Worm (Caenorhabditis elegans): ENCODE results near the gene taf-6.2.

ce11 chrIV:3742426-3742839 lies 47.9 kb upstream of the taf-6.2 start:
- TF ChIP-seq ama-1 (optimal IDR thresholded peaks at IDR 0.05) (no peak), ama-1 (GFP tag; optimal IDR thresholded peaks at IDR 0.05) (no peak), dpl-1 (GFP tag; optimal IDR thresholded peaks at IDR 0.05) (no peak), nfyb-1 (GFP tag; IDR thresholded peaks at IDR 0.05) (peak; percentile 25; the same call in 1 of the 2 replicates), T26A5.8 (tag; optimal IDR thresholded peaks at IDR 0.05) (no peak), F10E7.11 (tag; optimal IDR thresholded peaks at IDR 0.05) (no peak), unc-62 (GFP tag; optimal IDR thresholded peaks at IDR 0.05) (no peak), efl-1 (GFP tag; optimal IDR thresholded peaks at IDR 0.05) (no peak), pha-4 (tag; optimal IDR thresholded peaks at IDR 0.05) (peak; percentile 9), xnd-1 (tag; optimal IDR thresholded peaks at IDR 0.05) (no peak), hlh-12 (tag; optimal IDR thresholded peaks at IDR 0.05) (no peak)

Data from whole organism, young adult.